Worm (Caenorhabditis elegans) whole organism, L4 larva: ENCODE results near the gene R11G1.11.
A peak's percentile ranks its signal among the peaks of the same experiment; 100 is the strongest.

Experiments
- F44E2.7 ChIP-seq: fragments of 200-800 bp; sonication (Bioruptor generic); IDR thresholded peaks from 2 replicates; pipeline ENCODE4 v2.1.2; 2022; ENCODE audit warnings: missing genetic modification characterization, missing compliant biosample characterization
- F49E8.2 ChIP-seq: sonication (generic microtip); optimal IDR thresholded peaks from 2 replicates; lab custom pipeline; 2016; ENCODE audit warnings: missing compliant biosample characterization, mild to moderate bottlenecking, missing genetic modification characterization, borderline replicate concordance
- R02D3.7 ChIP-seq: fragments of 150-350 bp; sonication (generic microtip); optimal IDR thresholded peaks from 3 replicates; lab custom pipeline; 2014; ENCODE audit warnings: missing biosample characterization, missing genetic modification characterization
- Y75B8A.6 ChIP-seq: fragments of 200-800 bp; sonication (Bioruptor generic); IDR thresholded peaks from 2 replicates; pipeline ENCODE4 v1.3.6; 2022; ENCODE audit warnings: missing genetic modification reagents, missing genetic modification characterization, missing compliant biosample characterization
- aha-1 ChIP-seq: fragments of 150-350 bp; peaks from one replicate; lab custom pipeline; 2014; ENCODE audit warnings: missing biosample characterization, missing genetic modification characterization
- ceh-28 ChIP-seq: fragments of 150-350 bp; optimal IDR thresholded peaks from 2 replicates; lab custom pipeline; 2014; ENCODE audit warnings: missing biosample characterization, missing genetic modification reagents, missing genetic modification characterization
- ceh-44 ChIP-seq: fragments of 200-800 bp; sonication (Bioruptor generic); IDR thresholded peaks from 2 replicates; pipeline ENCODE4 v1.3.6; 2022; ENCODE audit warnings: missing genetic modification reagents, missing genetic modification characterization, missing compliant biosample characterization
- ctbp-1 ChIP-seq: fragments of 200-800 bp; sonication (Bioruptor generic); IDR thresholded peaks from 2 replicates; pipeline ENCODE4 v1.3.6; 2022; ENCODE audit warnings: missing genetic modification reagents, missing genetic modification characterization, missing compliant biosample characterization
- daf-12 ChIP-seq: fragments of 150-350 bp; optimal IDR thresholded peaks from 2 replicates; lab custom pipeline; 2014; ENCODE audit warnings: missing biosample characterization, missing genetic modification reagents, missing genetic modification characterization
- daf-16 ChIP-seq, 3 experiments: sonication (generic microtip); optimal IDR thresholded peaks; 2 replicates each; lab custom pipeline; 2016 to 2017; ENCODE audit warnings: missing genetic modification characterization in 3 of 3, missing genetic modification reagents in 3 of 3, mild to moderate bottlenecking in 2 of 3, missing compliant biosample characterization in 2 of 3, missing biosample characterization in 1 of 3, moderate library complexity in 1 of 3
- daf-8 ChIP-seq: fragments of 200-800 bp; sonication (Bioruptor generic); IDR thresholded peaks from 2 replicates; pipeline ENCODE4 v1.3.6; 2022; ENCODE audit warnings: missing genetic modification characterization, missing compliant biosample characterization
- duxl-1 ChIP-seq: sonication (generic microtip); optimal IDR thresholded peaks from 2 replicates; lab custom pipeline; 2016; ENCODE audit warnings: mild to moderate bottlenecking, missing genetic modification characterization, moderate library complexity, missing compliant biosample characterization; ENCODE audit not compliant: poor library complexity
- dve-1 ChIP-seq: sonication (generic microtip); optimal IDR thresholded peaks from 2 replicates; lab custom pipeline; 2017; ENCODE audit warnings: antibody characterized with exemption, mild to moderate bottlenecking, missing genetic modification characterization, missing compliant biosample characterization; ENCODE audit not compliant: insufficient read depth
- gei-8 ChIP-seq: fragments of 200-800 bp; sonication (Bioruptor generic); optimal IDR thresholded peaks from 2 replicates; lab custom pipeline; 2018; ENCODE audit warnings: mild to moderate bottlenecking, missing genetic modification characterization, missing compliant biosample characterization
- hif-1 ChIP-seq, 2 experiments: sonication (generic microtip); optimal IDR thresholded peaks; 2 replicates each; lab custom pipeline; 2016 to 2017; ENCODE audit warnings: missing compliant biosample characterization in 2 of 2, missing genetic modification characterization in 2 of 2, missing genetic modification reagents in 2 of 2, missing genotype in 2 of 2, mild to moderate bottlenecking in 1 of 2
- hlh-11 ChIP-seq: fragments of 200-800 bp; sonication (Bioruptor generic); optimal IDR thresholded peaks from 2 replicates; lab custom pipeline; 2018; ENCODE audit warnings: mild to moderate bottlenecking, missing genetic modification characterization, missing compliant biosample characterization
- lin-1 ChIP-seq: fragments of 200-800 bp; sonication (Bioruptor generic); IDR thresholded peaks from 2 replicates; pipeline ENCODE4 v1.3.6; 2022; ENCODE audit warnings: missing genetic modification reagents, missing genetic modification characterization, missing compliant biosample characterization
- lin-13 ChIP-seq: fragments of 150-350 bp; optimal IDR thresholded peaks from 2 replicates; lab custom pipeline; 2014; ENCODE audit warnings: missing biosample characterization, missing genetic modification reagents, missing genetic modification characterization
- lir-3 ChIP-seq: sonication (generic microtip); optimal IDR thresholded peaks from 2 replicates; lab custom pipeline; 2016; ENCODE audit warnings: mild to moderate bottlenecking, missing genetic modification characterization, missing compliant biosample characterization
- lsy-2 ChIP-seq, 2 experiments: fragments of 150-350 bp in 1 of 2; sonication (generic microtip) in 1 of 2; optimal IDR thresholded peaks; 2 replicates each; lab custom pipeline; 2014 to 2017; ENCODE audit warnings: missing biosample characterization in 2 of 2, missing genetic modification characterization in 2 of 2
- madf-9 ChIP-seq: fragments of 200-800 bp; sonication (Bioruptor generic); conservative IDR thresholded peaks from 2 replicates; pipeline ENCODE4 v1.3.6; 2022; ENCODE audit warnings: missing genetic modification reagents, missing genetic modification characterization, missing compliant biosample characterization
- mdl-1 ChIP-seq, 2 experiments: fragments of 150-350 bp in 1 of 2; sonication (generic microtip) in 1 of 2; optimal IDR thresholded peaks; 2 replicates each; lab custom pipeline; 2014 to 2017; ENCODE audit warnings: missing biosample characterization in 2 of 2, missing genetic modification characterization in 2 of 2
- mdt-29 ChIP-seq: fragments of 200-800 bp; sonication (Bioruptor generic); IDR thresholded peaks from 2 replicates; pipeline ENCODE4 v1.3.6; 2022; ENCODE audit warnings: missing genetic modification reagents, missing genetic modification characterization, missing compliant biosample characterization
- mes-2 ChIP-seq: sonication (generic microtip); optimal IDR thresholded peaks from 2 replicates; lab custom pipeline; 2016; ENCODE audit warnings: missing genotype, mild to moderate bottlenecking, missing genetic modification characterization, missing compliant biosample characterization; ENCODE audit not compliant: poor library complexity, severe bottlenecking
- mxl-2 ChIP-seq: fragments of 200-800 bp; sonication (Bioruptor generic); conservative IDR thresholded peaks from 2 replicates; pipeline ENCODE4 v1.3.6; 2022; ENCODE audit warnings: missing genetic modification reagents, missing genetic modification characterization, missing compliant biosample characterization
- nhr-10 ChIP-seq: fragments of 150-350 bp; optimal IDR thresholded peaks from 2 replicates; lab custom pipeline; 2014; ENCODE audit warnings: missing biosample characterization, missing genetic modification characterization
- nhr-11 ChIP-seq: fragments of 150-350 bp; optimal IDR thresholded peaks from 2 replicates; lab custom pipeline; 2014; ENCODE audit warnings: missing biosample characterization, missing genetic modification characterization
- nhr-237 ChIP-seq: sonication (generic microtip); optimal IDR thresholded peaks from 2 replicates; lab custom pipeline; 2017; ENCODE audit warnings: missing biosample characterization, missing genetic modification characterization
- nhr-25 ChIP-seq: sonication (generic microtip); optimal IDR thresholded peaks from 2 replicates; lab custom pipeline; 2017; ENCODE audit warnings: missing genetic modification characterization, mild to moderate bottlenecking, missing compliant biosample characterization, antibody characterized with exemption, moderate library complexity, borderline replicate concordance; ENCODE audit not compliant: insufficient read depth
- nhr-28 ChIP-seq: fragments of 150-350 bp; optimal IDR thresholded peaks from 2 replicates; lab custom pipeline; 2014; ENCODE audit warnings: missing biosample characterization, missing genetic modification characterization
- nhr-42 ChIP-seq: fragments of 200-800 bp; sonication (Bioruptor generic); IDR thresholded peaks from 2 replicates; pipeline ENCODE4 v1.3.6; 2022; ENCODE audit warnings: missing genetic modification characterization, missing compliant biosample characterization
- nhr-6 ChIP-seq: fragments of 150-350 bp; optimal IDR thresholded peaks from 2 replicates; lab custom pipeline; 2014; ENCODE audit warnings: missing biosample characterization, missing genetic modification characterization
- nhr-76 ChIP-seq: fragments of 150-350 bp; optimal IDR thresholded peaks from 2 replicates; lab custom pipeline; 2014; ENCODE audit warnings: missing biosample characterization, missing genetic modification characterization
- nhr-77 ChIP-seq: fragments of 150-350 bp; optimal IDR thresholded peaks from 2 replicates; lab custom pipeline; 2014; ENCODE audit warnings: missing biosample characterization, missing genetic modification characterization
- php-3 ChIP-seq: fragments of 200-800 bp; sonication (Bioruptor generic); IDR thresholded peaks from 2 replicates; pipeline ENCODE4 v1.3.6; 2022; ENCODE audit warnings: missing genetic modification reagents, missing genetic modification characterization, missing compliant biosample characterization
- pqm-1 ChIP-seq: sonication (generic microtip); optimal IDR thresholded peaks from 2 replicates; lab custom pipeline; 2017; ENCODE audit warnings: missing biosample characterization, missing genetic modification characterization
- rbr-2 ChIP-seq: sonication (generic microtip); optimal IDR thresholded peaks from 2 replicates; lab custom pipeline; 2016; ENCODE audit warnings: missing genotype, missing genetic modification characterization, missing compliant biosample characterization
- saeg-2 ChIP-seq: fragments of 200-800 bp; sonication (Bioruptor generic); IDR thresholded peaks from 2 replicates; pipeline ENCODE4 v1.3.6; 2022; ENCODE audit warnings: missing genetic modification reagents, missing genetic modification characterization, missing compliant biosample characterization
- snpc-1.2 ChIP-seq: fragments of 200-800 bp; sonication (Bioruptor generic); IDR thresholded peaks from 2 replicates; pipeline ENCODE4 v1.3.6; 2022; ENCODE audit warnings: missing genetic modification reagents, missing genetic modification characterization, missing compliant biosample characterization
- snpc-4 ChIP-seq: fragments of 150-350 bp; optimal IDR thresholded peaks from 2 replicates; lab custom pipeline; 2014; ENCODE audit warnings: missing biosample characterization, missing genetic modification characterization
- spr-1 ChIP-seq: sonication (generic microtip); optimal IDR thresholded peaks from 2 replicates; lab custom pipeline; 2016; ENCODE audit warnings: mild to moderate bottlenecking, missing genetic modification characterization, missing compliant biosample characterization
- spr-3 ChIP-seq: fragments of 200-800 bp; sonication (Bioruptor generic); optimal IDR thresholded peaks from 2 replicates; lab custom pipeline; 2018; ENCODE audit warnings: mild to moderate bottlenecking, missing genetic modification characterization, missing compliant biosample characterization
- tag-97 ChIP-seq: fragments of 200-800 bp; sonication (Bioruptor generic); IDR thresholded peaks from 2 replicates; pipeline ENCODE4 v1.3.6; 2022; ENCODE audit warnings: missing genetic modification characterization, missing compliant biosample characterization
- tra-1 ChIP-seq: fragments of 200-800 bp; sonication (Bioruptor generic); IDR thresholded peaks from 2 replicates; pipeline ENCODE4 v1.3.6; 2022; ENCODE audit warnings: missing genetic modification reagents, missing genetic modification characterization, missing compliant biosample characterization
- unc-62 ChIP-seq, 3 experiments: fragments of 150-350 bp in 1 of 3; sonication (generic microtip); optimal IDR thresholded peaks in 2 of 3; peaks in 1 of 3; 1 replicate in 1 of 3; 2 replicates in 2 of 3; lab custom pipeline; 2014 to 2017; ENCODE audit warnings: missing biosample characterization in 3 of 3, missing genetic modification characterization in 3 of 3, missing genetic modification reagents in 3 of 3, missing genotype in 1 of 3
- vab-7 ChIP-seq: fragments of 200-800 bp; sonication (Bioruptor generic); IDR thresholded peaks from 2 replicates; pipeline ENCODE4 v1.3.6; 2022; ENCODE audit warnings: missing genetic modification reagents, missing genetic modification characterization, missing compliant biosample characterization
- zfp-3 ChIP-seq: fragments of 200-800 bp; sonication (Bioruptor generic); conservative IDR thresholded peaks from 2 replicates; pipeline ENCODE4 v1.3.6; 2022; ENCODE audit warnings: missing genetic modification reagents, missing genetic modification characterization, missing compliant biosample characterization

The R11G1.11 gene

DNA sequence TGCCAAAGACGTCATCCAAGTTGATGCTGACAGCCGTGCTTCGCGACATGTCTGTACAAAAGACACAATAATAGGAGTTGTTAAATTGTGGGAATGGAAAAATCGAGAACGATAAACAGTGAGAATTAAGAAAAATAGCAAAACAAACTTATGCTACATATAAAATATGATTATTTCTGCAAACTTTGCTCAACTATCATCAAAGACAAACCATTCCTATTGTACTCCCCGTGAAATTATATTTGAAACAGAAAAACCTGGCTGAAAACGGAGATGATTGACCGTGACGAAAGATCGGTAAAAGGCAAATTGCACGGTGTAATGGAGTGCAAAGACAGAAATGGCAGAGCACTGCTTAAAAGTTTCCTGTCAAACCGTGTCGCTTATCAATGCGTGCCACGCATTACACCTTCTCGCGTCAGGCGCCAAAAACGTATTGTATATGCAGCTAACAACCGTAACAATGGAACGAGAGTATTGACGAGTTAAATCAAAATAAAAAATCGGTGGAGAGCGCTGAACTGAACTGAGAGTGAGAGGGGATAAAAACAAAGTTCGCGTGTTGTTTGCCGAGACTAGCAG lies 43.6 kb upstream of the R11G1.11 start, which contains the start of gene C18B2.5 (continued):
- TF ChIP-seq lir-3 (tag; lab: Kevin White, UChicago), result no peak
- TF ChIP-seq nhr-10 (tag; lab: Kevin White, UChicago), result no peak
- no peak for TF ChIP-seq duxl-1
- no peak for TF ChIP-seq nhr-42 (GFP tag; lab: Robert Waterston, UW)
- TF ChIP-seq tra-1 (GFP tag; lab: Robert Waterston, UW), result no peak
- TF ChIP-seq php-3, result no peak
- no peak for TF ChIP-seq gei-8 (GFP tag; lab: Kevin White, UChicago)
- TF ChIP-seq dve-1, result peak; percentile 33
- TF ChIP-seq tag-97, result no peak
- peak; percentile 64 for TF ChIP-seq nhr-77 (tag; lab: Kevin White, UChicago)

DNA sequence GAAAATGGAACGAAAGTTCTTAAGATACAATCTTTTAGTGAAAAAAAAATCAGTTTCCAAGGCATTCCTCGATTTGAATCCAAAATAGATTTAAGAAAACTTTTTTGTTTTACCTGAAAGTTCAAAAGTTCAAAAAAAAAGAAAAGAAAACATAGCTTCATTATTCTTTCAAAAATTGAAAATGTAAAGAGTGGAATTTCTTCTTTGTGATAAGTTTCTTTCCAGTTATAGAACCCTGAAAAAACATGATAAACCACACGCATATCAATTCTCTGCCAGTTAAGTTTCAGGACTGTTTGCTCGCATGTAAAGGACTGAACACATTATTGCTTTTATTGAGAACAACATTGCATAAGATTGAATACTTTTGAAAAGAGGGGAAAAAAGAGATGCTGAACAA lies 43.0 kb upstream of the R11G1.11 start:
- TF ChIP-seq spr-1 (tag; lab: Kevin White, UChicago), result no peak
- TF ChIP-seq F49E8.2, result no peak
- TF ChIP-seq nhr-6 (tag; lab: Kevin White, UChicago), result no peak
- no peak for TF ChIP-seq hif-1 (tag; optimal IDR thresholded peaks at IDR 0.05; lab: Kevin White, UChicago)
- no peak for TF ChIP-seq ceh-44 (GFP tag; lab: Robert Waterston, UW)
- TF ChIP-seq daf-16 (GFP tag; optimal IDR thresholded peaks at IDR 0.05; lab: Kevin White, UChicago), result no peak
- peak; percentile 15 for TF ChIP-seq daf-16 (tag; optimal IDR thresholded peaks at IDR 0.05; lab: Kevin White, UChicago)
- no peak for TF ChIP-seq php-3
- TF ChIP-seq mes-2, result no peak
- no peak for TF ChIP-seq lsy-2 (tag; optimal IDR thresholded peaks at IDR 0.05; lab: Kevin White, UChicago)
- TF ChIP-seq nhr-237 (tag; lab: Kevin White, UChicago), result no peak
- no peak for TF ChIP-seq aha-1 (tag; lab: Kevin White, UChicago)
- TF ChIP-seq ctbp-1 (GFP tag; lab: Robert Waterston, UW), result no peak
- no peak for TF ChIP-seq madf-9 (GFP tag; lab: Robert Waterston, UW)
- no peak for TF ChIP-seq zfp-3 (GFP tag; lab: Robert Waterston, UW)
- no peak for TF ChIP-seq nhr-11 (tag; lab: Kevin White, UChicago)
- TF ChIP-seq pqm-1 (tag; lab: Kevin White, UChicago), result peak; percentile 41
- no peak for TF ChIP-seq nhr-76 (tag; lab: Kevin White, UChicago)
- TF ChIP-seq spr-3 (GFP tag; lab: Kevin White, UChicago), result no peak
- TF ChIP-seq rbr-2, result no peak
- no peak for TF ChIP-seq F44E2.7 (GFP tag; lab: Robert Waterston, UW)
- TF ChIP-seq mdl-1 (tag; optimal IDR thresholded peaks at IDR 0.05; lab: Kevin White, UChicago), result no peak
- no peak for TF ChIP-seq saeg-2 (GFP tag; lab: Robert Waterston, UW)
- no peak for TF ChIP-seq vab-7 (GFP tag; lab: Robert Waterston, UW)
- TF ChIP-seq unc-62 (GFP tag; optimal IDR thresholded peaks at IDR 0.05 in 1 of 2; lab: Kevin White, UChicago), result peak in 1 of 2 experiments; percentile 91
- TF ChIP-seq unc-62 (tag; optimal IDR thresholded peaks at IDR 0.05; lab: Kevin White, UChicago), result no peak
- no peak for TF ChIP-seq nhr-28 (tag; lab: Kevin White, UChicago)
- no peak for TF ChIP-seq mxl-2 (GFP tag; lab: Robert Waterston, UW)
- no peak for TF ChIP-seq R02D3.7 (tag; lab: Kevin White, UChicago)
- TF ChIP-seq, all 104 proteins: peak for 3

DNA sequence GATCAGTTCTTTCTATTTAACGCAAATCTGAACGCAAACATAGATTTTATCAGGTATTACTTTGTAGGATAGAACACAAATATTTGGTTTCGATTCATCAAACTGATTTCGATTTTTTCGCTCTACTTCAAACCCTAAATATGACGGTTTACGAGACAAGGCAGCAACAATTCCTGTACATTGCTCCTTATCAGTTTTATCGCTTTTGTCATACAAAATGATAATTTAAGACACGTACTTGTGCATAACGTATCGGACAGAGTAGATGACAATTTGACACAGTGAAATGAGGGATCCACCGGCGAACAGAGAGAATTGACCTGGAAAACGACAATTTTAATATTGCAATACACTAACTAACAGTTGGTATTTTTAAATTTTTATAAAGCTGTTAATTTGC lies 41.1 kb upstream of the R11G1.11 start:
- no peak for TF ChIP-seq snpc-4 (tag; lab: Kevin White, UChicago)
- TF ChIP-seq nhr-28 (tag; lab: Kevin White, UChicago), result peak; percentile 89
- peak; percentile 95 for TF ChIP-seq pqm-1 (tag; lab: Kevin White, UChicago)
- no peak for TF ChIP-seq snpc-1.2
- no peak for TF ChIP-seq ceh-28
- no peak for TF ChIP-seq lin-13 (GFP tag; lab: Kevin White, UChicago)
- TF ChIP-seq php-3, result peak; percentile 72; the same call in 1 of the 2 replicates
- TF ChIP-seq hlh-11 (tag; lab: Kevin White, UChicago), result peak; percentile 56
- TF ChIP-seq Y75B8A.6 (GFP tag; lab: Robert Waterston, UW), result no peak
- 0 out of 2 replicates have a peak, but pooled peaks have one; percentile 11 for TF ChIP-seq lin-1
- TF ChIP-seq nhr-25 (tag; lab: Kevin White, UChicago), result no peak
- TF ChIP-seq mdt-29 (GFP tag; lab: Robert Waterston, UW), result no peak
- peak; percentile 20; the same call in 1 of the 2 replicates for TF ChIP-seq tra-1 (GFP tag; lab: Robert Waterston, UW)
- TF ChIP-seq daf-8, result no peak
- TF ChIP-seq rbr-2, result no peak
- no peak for TF ChIP-seq daf-12
- TF ChIP-seq daf-16 (GFP tag; optimal IDR thresholded peaks at IDR 0.05; lab: Kevin White, UChicago), result no peak
- TF ChIP-seq daf-16 (tag; optimal IDR thresholded peaks at IDR 0.05; lab: Kevin White, UChicago), result peak; percentile 61
